Worm (Caenorhabditis elegans) whole organism, L1 larva: ENCODE measurements around the gene srh-119.

Experiments
- C04F5.9 ChIP-seq: sonication (generic microtip); optimal IDR thresholded peaks from 2 replicates; lab custom pipeline; 2016; ENCODE audit warnings: missing genetic modification characterization, missing compliant biosample characterization
- F16B12.6 ChIP-seq: fragments of 150-350 bp; optimal IDR thresholded peaks from 2 replicates; lab custom pipeline; 2014; ENCODE audit warnings: missing biosample characterization, missing genetic modification characterization
- aha-1 ChIP-seq: fragments of 150-350 bp; optimal IDR thresholded peaks from 2 replicates; lab custom pipeline; 2014; ENCODE audit warnings: missing biosample characterization, missing genetic modification characterization
- ama-1 ChIP-seq: fragments of 150-350 bp; optimal IDR thresholded peaks from 2 replicates; lab custom pipeline; 2014
- blmp-1 ChIP-seq: fragments of 150-350 bp; optimal IDR thresholded peaks from 2 replicates; lab custom pipeline; 2014; ENCODE audit warnings: missing biosample characterization, missing genetic modification characterization
- ceh-63 ChIP-seq: fragments of 200-800 bp; sonication (Bioruptor generic); optimal IDR thresholded peaks from 2 replicates; lab custom pipeline; 2018; ENCODE audit warnings: mild to moderate bottlenecking, missing genetic modification characterization, missing compliant biosample characterization
- ceh-90 ChIP-seq: sonication (generic microtip); optimal IDR thresholded peaks from 2 replicates; lab custom pipeline; 2016; ENCODE audit warnings: missing genetic modification characterization, missing compliant biosample characterization
- ces-1 ChIP-seq: fragments of 150-350 bp; optimal IDR thresholded peaks from 2 replicates; lab custom pipeline; 2014; ENCODE audit warnings: missing biosample characterization, missing genetic modification reagents, missing genetic modification characterization
- dpl-1 ChIP-seq, 3 experiments: fragments of 150-350 bp in 2 of 3; sonication (generic microtip) in 1 of 3; optimal IDR thresholded peaks; 2 replicates each; lab custom pipeline; 2014 to 2017; ENCODE audit warnings: missing biosample characterization in 3 of 3, missing genetic modification characterization in 3 of 3, missing genetic modification reagents in 3 of 3
- efl-1 ChIP-seq, 4 experiments: fragments of 150-350 bp; optimal IDR thresholded peaks in 3 of 4; peaks in 1 of 4; 1 replicate in 1 of 4; 2 replicates in 3 of 4; lab custom pipeline; 2014; ENCODE audit warnings: missing biosample characterization in 2 of 4, missing genetic modification characterization in 2 of 4, missing genetic modification reagents in 2 of 4
- efl-3 ChIP-seq: fragments of 200-800 bp; sonication (Bioruptor generic); optimal IDR thresholded peaks from 2 replicates; lab custom pipeline; 2018; ENCODE audit warnings: mild to moderate bottlenecking, missing genetic modification characterization, missing compliant biosample characterization
- egl-27 ChIP-seq, 2 experiments: fragments of 150-350 bp in 1 of 2; sonication (generic microtip); optimal IDR thresholded peaks; 3 replicates each; lab custom pipeline; 2017 to 2018; ENCODE audit warnings: missing biosample characterization in 2 of 2, missing genetic modification characterization in 2 of 2, missing genetic modification reagents in 2 of 2
- elt-2 ChIP-seq: sonication (generic microtip); optimal IDR thresholded peaks from 2 replicates; lab custom pipeline; 2016; ENCODE audit warnings: missing genetic modification characterization, mild to moderate bottlenecking, inconsistent platforms, missing compliant biosample characterization, missing genetic modification reagents
- ets-5 ChIP-seq: fragments of 200-800 bp; sonication (Bioruptor generic); IDR thresholded peaks from 2 replicates; pipeline ENCODE4 v1.3.6; 2022; ENCODE audit warnings: missing genetic modification characterization, missing compliant biosample characterization
- fkh-10 ChIP-seq: sonication (generic microtip); optimal IDR thresholded peaks from 2 replicates; lab custom pipeline; 2017; ENCODE audit warnings: missing biosample characterization, missing genetic modification reagents, missing genetic modification characterization
- fkh-4 ChIP-seq: sonication (generic microtip); optimal IDR thresholded peaks from 2 replicates; lab custom pipeline; 2016; ENCODE audit warnings: missing compliant biosample characterization, missing genetic modification characterization, borderline replicate concordance
- fkh-8 ChIP-seq: sonication (generic microtip); optimal IDR thresholded peaks from 2 replicates; lab custom pipeline; 2016; ENCODE audit warnings: mild to moderate bottlenecking, missing genetic modification characterization, missing compliant biosample characterization
- fos-1 ChIP-seq: fragments of 150-350 bp; optimal IDR thresholded peaks from 2 replicates; lab custom pipeline; 2014; ENCODE audit warnings: missing biosample characterization, missing genetic modification characterization
- hlh-17 ChIP-seq: fragments of 200-800 bp; sonication (Bioruptor generic); optimal IDR thresholded peaks from 2 replicates; lab custom pipeline; 2018; ENCODE audit warnings: missing genetic modification characterization, mild to moderate bottlenecking, missing compliant biosample characterization, moderate library complexity, borderline replicate concordance
- hlh-4 ChIP-seq: sonication (generic microtip); optimal IDR thresholded peaks from 2 replicates; lab custom pipeline; 2016; ENCODE audit warnings: mild to moderate bottlenecking, missing genetic modification characterization, missing compliant biosample characterization
- jun-1 ChIP-seq: fragments of 150-350 bp; optimal IDR thresholded peaks from 2 replicates; lab custom pipeline; 2014; ENCODE audit warnings: missing biosample characterization, missing genetic modification reagents, missing genetic modification characterization
- lin-14 ChIP-seq: fragments of 200-800 bp; sonication (Bioruptor generic); optimal IDR thresholded peaks from 2 replicates; lab custom pipeline; 2018; ENCODE audit warnings: mild to moderate bottlenecking, missing genetic modification characterization, moderate library complexity, missing compliant biosample characterization
- lin-35 ChIP-seq, 2 experiments: fragments of 150-350 bp; optimal IDR thresholded peaks; 2 replicates each; lab custom pipeline; 2014; ENCODE audit warnings: missing biosample characterization in 2 of 2, missing genetic modification characterization in 2 of 2, missing genetic modification reagents in 2 of 2
- mab-9 ChIP-seq: fragments of 200-800 bp; sonication (Bioruptor generic); IDR thresholded peaks from 2 replicates; pipeline ENCODE4 v1.3.6; 2022; ENCODE audit warnings: missing genetic modification reagents, missing genetic modification characterization, missing compliant biosample characterization
- mdl-1 ChIP-seq, 2 experiments: fragments of 150-350 bp; optimal IDR thresholded peaks; 2 replicates each; lab custom pipeline; 2014 to 2017; ENCODE audit warnings: missing biosample characterization in 2 of 2, missing genetic modification characterization in 2 of 2, inconsistent platforms in 1 of 2
- mep-1 ChIP-seq: fragments of 150-350 bp; optimal IDR thresholded peaks from 2 replicates; lab custom pipeline; 2014; ENCODE audit warnings: missing biosample characterization, missing genetic modification characterization
- nhr-11 ChIP-seq: fragments of 150-350 bp; optimal IDR thresholded peaks from 2 replicates; lab custom pipeline; 2014; ENCODE audit warnings: missing biosample characterization, missing genetic modification characterization
- nhr-19 ChIP-seq: fragments of 200-800 bp; sonication (Bioruptor generic); conservative IDR thresholded peaks from 2 replicates; pipeline ENCODE4 v1.3.6; 2022; ENCODE audit warnings: missing genetic modification characterization, missing compliant biosample characterization
- nhr-237 ChIP-seq: fragments of 150-350 bp; optimal IDR thresholded peaks from 2 replicates; lab custom pipeline; 2014; ENCODE audit warnings: missing biosample characterization, missing genetic modification characterization
- nhr-71 ChIP-seq: sonication (generic microtip); optimal IDR thresholded peaks from 2 replicates; lab custom pipeline; 2016; ENCODE audit warnings: mild to moderate bottlenecking, missing genetic modification characterization, moderate library complexity, missing compliant biosample characterization
- nhr-76 ChIP-seq: sonication (generic microtip); optimal IDR thresholded peaks from 2 replicates; lab custom pipeline; 2017; ENCODE audit warnings: missing biosample characterization, missing genetic modification characterization
- nhr-77 ChIP-seq: fragments of 150-350 bp; optimal IDR thresholded peaks from 2 replicates; lab custom pipeline; 2014; ENCODE audit warnings: missing biosample characterization, missing genetic modification characterization
- nhr-84 ChIP-seq: sonication (generic microtip); optimal IDR thresholded peaks from 2 replicates; lab custom pipeline; 2017; ENCODE audit warnings: missing biosample characterization, missing genetic modification characterization
- nhr-90 ChIP-seq: sonication (generic microtip); optimal IDR thresholded peaks from 2 replicates; lab custom pipeline; 2016; ENCODE audit warnings: mild to moderate bottlenecking, missing genetic modification characterization, missing compliant biosample characterization; ENCODE audit not compliant: poor library complexity
- rnt-1 ChIP-seq: sonication (generic microtip); optimal IDR thresholded peaks from 2 replicates; lab custom pipeline; 2016; ENCODE audit warnings: mild to moderate bottlenecking, missing genetic modification characterization, moderate library complexity, missing compliant biosample characterization
- skn-1 ChIP-seq: fragments of 150-350 bp; optimal IDR thresholded peaks from 2 replicates; lab custom pipeline; 2014; ENCODE audit warnings: missing biosample characterization, missing genetic modification characterization
- snpc-4 ChIP-seq: fragments of 150-350 bp; optimal IDR thresholded peaks from 2 replicates; lab custom pipeline; 2014; ENCODE audit warnings: missing biosample characterization, missing genetic modification characterization
- sox-4 ChIP-seq: sonication (generic microtip); optimal IDR thresholded peaks from 2 replicates; lab custom pipeline; 2016; ENCODE audit warnings: missing genetic modification characterization, missing compliant biosample characterization
- sptf-1 ChIP-seq: fragments of 150-350 bp; optimal IDR thresholded peaks from 2 replicates; lab custom pipeline; 2014; ENCODE audit warnings: missing biosample characterization, missing genetic modification characterization
- tbx-2 ChIP-seq: sonication (generic microtip); optimal IDR thresholded peaks from 2 replicates; lab custom pipeline; 2016; ENCODE audit warnings: missing genetic modification characterization, missing compliant biosample characterization
- unc-86 ChIP-seq: sonication (generic microtip); optimal IDR thresholded peaks from 2 replicates; lab custom pipeline; 2016; ENCODE audit warnings: missing genetic modification characterization, missing compliant biosample characterization
- unc-98 ChIP-seq: fragments of 200-800 bp; sonication (Bioruptor generic); IDR thresholded peaks from 2 replicates; pipeline ENCODE4 v1.3.6; 2022; ENCODE audit warnings: missing genetic modification characterization, missing compliant biosample characterization
- ztf-4 ChIP-seq: fragments of 150-350 bp; optimal IDR thresholded peaks from 2 replicates; lab custom pipeline; 2014; ENCODE audit warnings: missing biosample characterization, missing genetic modification characterization

srh-119 gene

DNA sequence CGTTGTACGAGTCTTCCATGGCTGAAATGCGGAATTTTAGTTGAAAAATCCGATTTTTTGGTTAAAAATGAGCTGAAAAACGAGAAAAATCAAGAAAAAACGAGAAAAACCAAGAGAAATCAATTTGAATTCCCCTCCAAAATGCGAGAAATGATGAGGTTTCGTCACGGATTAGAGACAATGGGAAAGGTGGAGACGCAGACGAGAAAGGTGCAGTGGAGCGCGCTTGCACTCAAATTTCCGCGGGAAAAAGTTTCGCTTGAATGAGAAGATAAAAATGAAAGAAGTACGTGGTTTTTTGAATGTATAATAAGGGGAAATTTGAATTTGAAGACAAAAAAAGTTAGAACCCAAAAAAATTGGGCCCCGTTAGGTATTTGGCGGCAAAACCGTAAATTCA lies 6.6 kb upstream of the srh-119 start, which contains the start of gene efl-1 (continued):
- TF ChIP-seq unc-86 (tag; lab: Kevin White, UChicago) (peak; percentile 92), lin-35 (GFP tag; optimal IDR thresholded peaks at IDR 0.05; lab: Kevin White, UChicago) (peak; percentile 100), rnt-1 (tag; lab: Kevin White, UChicago) (peak; percentile 97), ceh-63 (GFP tag; lab: Kevin White, UChicago) (no peak), nhr-90 (tag; lab: Kevin White, UChicago) (peak; percentile 95), F16B12.6 (peak; percentile 59), blmp-1 (peak; percentile 65), nhr-11 (tag; lab: Kevin White, UChicago) (peak; percentile 77), ets-5 (GFP tag; lab: Robert Waterston, UW) (no peak), egl-27 (tag; optimal IDR thresholded peaks at IDR 0.05; lab: Kevin White, UChicago) (no peak), snpc-4 (tag; lab: Kevin White, UChicago) (peak; percentile 95), mdl-1 (tag; optimal IDR thresholded peaks at IDR 0.05; lab: Kevin White, UChicago) (peak in 1 of 2 experiments; percentile 78), hlh-4 (tag; lab: Kevin White, UChicago) (no peak)

DNA sequence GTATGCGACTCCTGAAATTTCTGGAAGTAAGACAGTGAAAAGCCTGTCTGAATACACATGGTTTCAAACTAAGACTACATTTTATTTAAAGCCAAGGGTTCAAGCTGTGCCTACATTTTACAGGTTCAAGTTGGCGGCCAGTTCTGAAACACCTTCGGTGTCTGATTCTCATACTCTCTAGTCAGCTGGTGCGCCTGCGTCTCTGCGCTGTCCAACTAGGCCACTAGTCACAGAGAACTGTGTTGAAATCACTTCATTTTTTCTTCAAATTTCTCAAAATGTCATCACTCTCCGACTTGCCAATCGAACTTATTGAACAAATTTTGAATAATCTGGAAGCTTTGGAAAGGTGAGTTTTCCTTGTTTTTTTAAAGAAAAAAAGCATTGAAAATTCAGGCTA lies 5.6 kb upstream of the srh-119 start, which contains the start of gene fbxa-90:
fbxa-90 (plus strand) TSS at position 179 of the 400 bp plus-strand sequence.
- no peak for TF ChIP-seq hlh-17
- TF ChIP-seq efl-1 (optimal IDR thresholded peaks at IDR 0.05; lab: Kevin White, UChicago) = peak; percentile 29 to 64
- peak in 1 of 2 experiments; percentile 94 for TF ChIP-seq efl-1 (GFP tag; optimal IDR thresholded peaks at IDR 0.05 in 1 of 2; lab: Kevin White, UChicago)
- TF ChIP-seq ceh-90 (tag; lab: Kevin White, UChicago) = no peak
- TF ChIP-seq fos-1 = no peak
- no peak for TF ChIP-seq lin-14 (GFP tag; lab: Kevin White, UChicago)
- TF ChIP-seq ces-1 (GFP tag; lab: Kevin White, UChicago) = no peak
- no peak for TF ChIP-seq nhr-71 (tag; lab: Kevin White, UChicago)
- TF ChIP-seq nhr-19 = no peak
- TF ChIP-seq dpl-1 (GFP tag; optimal IDR thresholded peaks at IDR 0.05; lab: Kevin White, UChicago) = peak in 2 of 3 experiments; percentile 27 to 31
- TF ChIP-seq ama-1 (lab: Kevin White, UChicago) = no peak
- TF ChIP-seq skn-1 (tag; lab: Kevin White, UChicago) = peak; percentile 15
- no peak for TF ChIP-seq aha-1
- no peak for TF ChIP-seq nhr-76 (tag; lab: Kevin White, UChicago)
- no peak for TF ChIP-seq nhr-11 (tag; lab: Kevin White, UChicago)
- no peak for TF ChIP-seq tbx-2
- TF ChIP-seq snpc-4 (tag; lab: Kevin White, UChicago) = no peak
- TF ChIP-seq lin-35 (GFP tag; optimal IDR thresholded peaks at IDR 0.05; lab: Kevin White, UChicago) = peak in 1 of 2 experiments; percentile 54
- no peak for TF ChIP-seq elt-2 (tag; lab: Kevin White, UChicago)

- TF ChIP-seq ztf-4 (no peak), nhr-77 (tag; lab: Kevin White, UChicago) (no peak), efl-3 (GFP tag; lab: Kevin White, UChicago) (no peak), dpl-1 (GFP tag; optimal IDR thresholded peaks at IDR 0.05; lab: Kevin White, UChicago) (no peak), elt-2 (tag; lab: Kevin White, UChicago) (no peak), fkh-4 (no peak), sptf-1 (tag; lab: Kevin White, UChicago) (no peak), nhr-11 (tag; lab: Kevin White, UChicago) (no peak), fkh-10 (GFP tag; lab: Kevin White, UChicago) (no peak), C04F5.9 (no peak), nhr-84 (tag; lab: Kevin White, UChicago) (no peak), fkh-8 (tag; lab: Kevin White, UChicago) (no peak), nhr-237 (no peak), sox-4 (tag; lab: Kevin White, UChicago) (no peak), jun-1 (tag; lab: Kevin White, UChicago) (no peak), mab-9 (GFP tag; lab: Robert Waterston, UW) (no peak), mep-1 (tag; lab: Kevin White, UChicago) (no peak), ceh-63 (GFP tag; lab: Kevin White, UChicago) (no peak), unc-98 (GFP tag; lab: Robert Waterston, UW) (no peak)
Measured at ce11 chrV:16973338-16973737, 1.1 kb downstream of the srh-119 start.
